Fruit fly (Drosophila melanogaster) whole organism, wandering third instar larva: ENCODE measurements around the gene CG15625.

Experiments
- Abd-B ChIP-seq: fragments of >200 bp; optimal IDR thresholded peaks from 2 replicates; lab custom pipeline; 2017; ENCODE audit warnings: missing biosample characterization, missing genetic modification characterization
- CG32264 ChIP-seq: fragments of 200-800 bp; sonication (Bioruptor generic); optimal IDR thresholded peaks from 2 replicates; lab custom pipeline; 2016; ENCODE audit warnings: missing biosample characterization, missing genetic modification characterization
- CG9705 ChIP-seq: fragments of 200-800 bp; sonication (Bioruptor generic); optimal IDR thresholded peaks from 2 replicates; lab custom pipeline; 2018; ENCODE audit warnings: missing biosample characterization, mild to moderate bottlenecking, missing genetic modification characterization
- CrebA ChIP-seq: fragments of 200-800 bp; sonication (Bioruptor generic); optimal IDR thresholded peaks from 2 replicates; lab custom pipeline; 2016; ENCODE audit warnings: missing biosample characterization, mild to moderate bottlenecking, missing genetic modification characterization, borderline replicate concordance
- Dfd ChIP-seq: fragments of >200 bp; optimal IDR thresholded peaks from 2 replicates; lab custom pipeline; 2017; ENCODE audit warnings: missing biosample characterization, missing genetic modification characterization
- Dif ChIP-seq: fragments of 200-275, 200-300 bp; sonication (Bioruptor generic); optimal IDR thresholded peaks from 2 replicates; lab custom pipeline; 2018; ENCODE audit warnings: missing biosample characterization, missing genetic modification characterization; ENCODE audit not compliant: partially characterized antibody
- GATAd ChIP-seq: sonication (Bioruptor generic); optimal IDR thresholded peaks from 2 replicates; lab custom pipeline; 2016; ENCODE audit warnings: missing biosample characterization, missing genetic modification characterization
- HLH106 ChIP-seq: fragments of 200-800 bp; optimal IDR thresholded peaks from 3 replicates; lab custom pipeline; 2019; ENCODE audit warnings: missing biosample characterization, mild to moderate bottlenecking, missing genetic modification characterization, moderate library complexity
- Hnf4 ChIP-seq: fragments of 200-800 bp; sonication (Bioruptor generic); optimal IDR thresholded peaks from 2 replicates; lab custom pipeline; 2016; ENCODE audit warnings: missing biosample characterization, mild to moderate bottlenecking, missing genetic modification characterization
- Hr78 ChIP-seq: fragments of >200 bp; optimal IDR thresholded peaks from 2 replicates; lab custom pipeline; 2017; ENCODE audit warnings: missing biosample characterization, missing genetic modification characterization
- Hr83 ChIP-seq: fragments of 200-300 bp; sonication (Bioruptor generic); optimal IDR thresholded peaks from 2 replicates; lab custom pipeline; 2016; ENCODE audit warnings: missing biosample characterization, mild to moderate bottlenecking, missing genetic modification characterization, moderate library complexity; ENCODE audit not compliant: poor library complexity, severe bottlenecking
- Jra ChIP-seq: sonication (Bioruptor generic); optimal IDR thresholded peaks from 2 replicates; lab custom pipeline; 2016; ENCODE audit warnings: missing biosample characterization, missing genetic modification characterization
- Mio ChIP-seq: sonication (Bioruptor generic); optimal IDR thresholded peaks from 2 replicates; lab custom pipeline; 2016; ENCODE audit warnings: missing biosample characterization, missing genetic modification characterization
- Myc ChIP-seq: fragments of >200 bp; optimal IDR thresholded peaks from 2 replicates; lab custom pipeline; 2017
- N ChIP-seq: fragments of >200 bp; optimal IDR thresholded peaks from 2 replicates; lab custom pipeline; 2018; ENCODE audit warnings: missing biosample characterization, missing external identifiers, missing genetic modification characterization
- OdsH ChIP-seq: fragments of 200-800 bp; sonication (Bioruptor generic); optimal IDR thresholded peaks from 2 replicates; lab custom pipeline; 2016; ENCODE audit warnings: missing biosample characterization, mild to moderate bottlenecking, missing genetic modification characterization
- Rel ChIP-seq, 2 experiments: fragments of 200-800 bp; sonication (Bioruptor generic) in 1 of 2; optimal IDR thresholded peaks; 2 replicates in 1 of 2; 3 replicates in 1 of 2; lab custom pipeline; 2016 to 2019; ENCODE audit warnings: mild to moderate bottlenecking in 2 of 2, missing biosample characterization in 2 of 2, missing genetic modification characterization in 2 of 2, moderate library complexity in 1 of 2
- Sp1 ChIP-seq: fragments of 200-800 bp; sonication (Bioruptor generic); optimal IDR thresholded peaks from 3 replicates; lab custom pipeline; 2019; ENCODE audit warnings: missing biosample characterization, mild to moderate bottlenecking, missing genetic modification characterization, moderate library complexity
- Vsx2 ChIP-seq: fragments of 200-300, 225-300 bp; sonication (Bioruptor generic); optimal IDR thresholded peaks from 2 replicates; lab custom pipeline; 2018; ENCODE audit warnings: missing biosample characterization, missing genetic modification characterization; ENCODE audit not compliant: partially characterized antibody
- br ChIP-seq: fragments of 200-800 bp; sonication (Bioruptor generic); optimal IDR thresholded peaks from 2 replicates; lab custom pipeline; 2016; ENCODE audit warnings: missing biosample characterization, missing genetic modification characterization
- brk ChIP-seq: fragments of 200-800 bp; sonication (Bioruptor generic); optimal IDR thresholded peaks from 2 replicates; lab custom pipeline; 2016; ENCODE audit warnings: missing biosample characterization, mild to moderate bottlenecking, missing genetic modification characterization
- dl ChIP-seq, 2 experiments: fragments of 175-275, 200-275 bp in 1 of 2; fragments of 200-275 bp in 1 of 2; sonication (Bioruptor generic); optimal IDR thresholded peaks; lab custom pipeline; 2018; ENCODE audit warnings: mild to moderate bottlenecking in 2 of 2, missing biosample characterization in 2 of 2, missing genetic modification characterization in 2 of 2, moderate library complexity in 2 of 2; ENCODE audit not compliant: partially characterized antibody in 2 of 2, insufficient read depth in 1 of 2
- dmrt93B ChIP-seq: fragments of 200-800 bp; sonication (Bioruptor generic); optimal IDR thresholded peaks from 2 replicates; lab custom pipeline; 2018; ENCODE audit warnings: missing biosample characterization, mild to moderate bottlenecking, missing genetic modification characterization
- dsf ChIP-seq: sonication (Bioruptor generic); optimal IDR thresholded peaks from 2 replicates; lab custom pipeline; 2016; ENCODE audit warnings: missing biosample characterization, missing genetic modification characterization, borderline replicate concordance
- ey ChIP-seq: fragments of 200-800 bp; sonication (Bioruptor generic); optimal IDR thresholded peaks from 2 replicates; lab custom pipeline; 2016; ENCODE audit warnings: missing biosample characterization, missing genetic modification characterization
- foxo ChIP-seq, 2 experiments: fragments of 200-800 bp; sonication (Bioruptor generic); optimal IDR thresholded peaks; 2 replicates in 1 of 2; 3 replicates in 1 of 2; lab custom pipeline; 2016 to 2017; ENCODE audit warnings: missing biosample characterization in 2 of 2, missing genetic modification characterization in 2 of 2
- fru ChIP-seq: fragments of 200-800 bp; sonication (Bioruptor generic); optimal IDR thresholded peaks from 3 replicates; lab custom pipeline; 2016; ENCODE audit warnings: missing biosample characterization, mild to moderate bottlenecking, missing genetic modification characterization
- h ChIP-seq: fragments of 200-800 bp; sonication (Bioruptor generic); optimal IDR thresholded peaks from 3 replicates; lab custom pipeline; 2016; ENCODE audit warnings: missing biosample characterization, mild to moderate bottlenecking, missing genetic modification characterization
- jim ChIP-seq: fragments of 175-275, 200-325 bp; sonication (Bioruptor generic); optimal IDR thresholded peaks from 2 replicates; lab custom pipeline; 2016; ENCODE audit warnings: missing biosample characterization, mild to moderate bottlenecking, missing genetic modification characterization
- lola ChIP-seq: fragments of >200 bp; optimal IDR thresholded peaks from 2 replicates; lab custom pipeline; 2017; ENCODE audit warnings: missing biosample characterization, missing genetic modification characterization
- pan ChIP-seq: fragments of >200 bp; optimal IDR thresholded peaks from 2 replicates; lab custom pipeline; 2017
- psq ChIP-seq: fragments of 200-800 bp; sonication (Bioruptor generic); optimal IDR thresholded peaks from 3 replicates; lab custom pipeline; 2017; ENCODE audit warnings: missing biosample characterization, mild to moderate bottlenecking, missing genetic modification characterization, moderate library complexity
- rgr ChIP-seq: fragments of 200-800 bp; sonication (Bioruptor generic); optimal IDR thresholded peaks from 3 replicates; lab custom pipeline; 2016; ENCODE audit warnings: missing biosample characterization, mild to moderate bottlenecking, missing genetic modification characterization
- sage ChIP-seq: fragments of 200-800 bp; sonication (Bioruptor generic); optimal IDR thresholded peaks from 2 replicates; lab custom pipeline; 2016; ENCODE audit warnings: missing biosample characterization, mild to moderate bottlenecking, missing genetic modification characterization
- sv ChIP-seq: fragments of 200-800 bp; sonication (Bioruptor generic); optimal IDR thresholded peaks from 3 replicates; lab custom pipeline; 2016; ENCODE audit warnings: missing biosample characterization, missing genetic modification characterization
- tai ChIP-seq: sonication (Bioruptor generic); optimal IDR thresholded peaks from 2 replicates; lab custom pipeline; 2016; ENCODE audit warnings: missing biosample characterization, missing genetic modification characterization
- usp ChIP-seq: fragments of >200 bp; optimal IDR thresholded peaks from 2 replicates; lab custom pipeline; 2017; ENCODE audit warnings: missing biosample characterization, missing genetic modification characterization
- woc ChIP-seq: sonication (Bioruptor generic); optimal IDR thresholded peaks from 2 replicates; lab custom pipeline; 2016; ENCODE audit warnings: missing biosample characterization, mild to moderate bottlenecking, missing genetic modification characterization

CG15625 gene

DNA sequence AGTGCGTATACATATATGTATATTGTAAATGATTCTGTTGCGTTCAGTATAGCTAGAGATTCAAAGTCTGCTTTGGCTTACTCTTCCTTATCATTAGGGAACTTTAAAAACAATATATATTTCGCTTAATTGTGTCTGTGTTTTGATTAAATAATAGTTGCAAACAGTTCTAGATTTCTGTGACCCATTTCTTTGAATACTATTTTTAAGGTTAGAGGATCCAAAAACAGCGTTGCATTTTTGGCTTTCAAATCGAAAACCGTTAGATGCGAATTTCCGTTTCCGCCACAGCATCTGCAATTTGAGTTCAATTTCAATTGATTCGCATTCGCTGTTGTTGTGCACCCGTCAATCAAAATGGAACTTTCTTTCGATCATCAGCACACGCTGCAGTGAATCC, 3.7 kb upstream of the CG15625 start:
- no peak for TF ChIP-seq CG9705 (GFP tag; lab: Kevin White, UChicago)
- no peak for TF ChIP-seq rgr (GFP tag; lab: Kevin White, UChicago)
- no peak for TF ChIP-seq Dfd (GFP tag; lab: Kevin White, UChicago)
- TF ChIP-seq tai (GFP tag; lab: Kevin White, UChicago): no peak
- TF ChIP-seq Hr83 (GFP tag; lab: Kevin White, UChicago): no peak
- TF ChIP-seq sv (GFP tag; lab: Kevin White, UChicago): no peak
- TF ChIP-seq sage (GFP tag; lab: Kevin White, UChicago): no peak
- TF ChIP-seq Hnf4 (GFP tag; lab: Kevin White, UChicago): no peak
- TF ChIP-seq dl (GFP tag; optimal IDR thresholded peaks at IDR 0.05; lab: Kevin White, UChicago; ENCODE audit: insufficient read depth in 1 of 2, partially characterized antibody in 2 of 2): no peak
- no peak for TF ChIP-seq CG32264 (GFP tag; lab: Kevin White, UChicago)
- TF ChIP-seq HLH106 (tag; lab: Kevin White, UChicago): no peak
- TF ChIP-seq ey (GFP tag; lab: Kevin White, UChicago): no peak
- TF ChIP-seq Vsx2: no peak
- no peak for TF ChIP-seq usp (GFP tag; lab: Kevin White, UChicago)
- TF ChIP-seq Hr78 (GFP tag; lab: Kevin White, UChicago): no peak
- no peak for TF ChIP-seq fru (GFP tag; lab: Kevin White, UChicago)
- TF ChIP-seq Mio (GFP tag; lab: Kevin White, UChicago): no peak
- TF ChIP-seq Jra (GFP tag; lab: Kevin White, UChicago): no peak
- TF ChIP-seq jim (GFP tag; lab: Kevin White, UChicago): no peak
- no peak for TF ChIP-seq dmrt93B

DNA sequence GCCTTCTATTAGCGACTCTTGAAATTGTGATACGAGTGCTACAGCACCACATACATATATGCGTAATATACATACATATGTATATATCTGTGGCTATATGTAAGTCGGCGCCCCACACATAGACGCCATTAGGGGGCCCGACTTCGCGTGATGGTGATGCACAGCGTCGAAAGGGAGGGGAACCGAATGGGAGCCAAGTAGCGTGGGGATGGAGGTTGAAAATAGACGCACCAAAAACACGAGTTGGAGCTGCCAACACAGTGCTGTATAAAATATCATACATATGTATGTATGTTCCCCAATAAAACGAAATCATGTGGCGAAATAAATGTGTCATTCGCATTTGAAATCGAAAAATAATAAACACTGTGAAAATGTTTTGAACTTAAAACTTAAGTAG, 3.1 kb upstream of the CG15625 start:
- TF ChIP-seq Hr78 (GFP tag; lab: Kevin White, UChicago) (no peak), HLH106 (tag; lab: Kevin White, UChicago) (no peak), Mio (GFP tag; lab: Kevin White, UChicago) (no peak), ey (GFP tag; lab: Kevin White, UChicago) (no peak), dl (GFP tag; optimal IDR thresholded peaks at IDR 0.05; lab: Kevin White, UChicago; ENCODE audit: insufficient read depth in 1 of 2, partially characterized antibody in 2 of 2) (no peak), CG9705 (GFP tag; lab: Kevin White, UChicago) (no peak), h (GFP tag; lab: Kevin White, UChicago) (no peak), jim (GFP tag; lab: Kevin White, UChicago) (no peak), CG32264 (GFP tag; lab: Kevin White, UChicago) (no peak), br (GFP tag; lab: Kevin White, UChicago) (no peak)

DNA sequence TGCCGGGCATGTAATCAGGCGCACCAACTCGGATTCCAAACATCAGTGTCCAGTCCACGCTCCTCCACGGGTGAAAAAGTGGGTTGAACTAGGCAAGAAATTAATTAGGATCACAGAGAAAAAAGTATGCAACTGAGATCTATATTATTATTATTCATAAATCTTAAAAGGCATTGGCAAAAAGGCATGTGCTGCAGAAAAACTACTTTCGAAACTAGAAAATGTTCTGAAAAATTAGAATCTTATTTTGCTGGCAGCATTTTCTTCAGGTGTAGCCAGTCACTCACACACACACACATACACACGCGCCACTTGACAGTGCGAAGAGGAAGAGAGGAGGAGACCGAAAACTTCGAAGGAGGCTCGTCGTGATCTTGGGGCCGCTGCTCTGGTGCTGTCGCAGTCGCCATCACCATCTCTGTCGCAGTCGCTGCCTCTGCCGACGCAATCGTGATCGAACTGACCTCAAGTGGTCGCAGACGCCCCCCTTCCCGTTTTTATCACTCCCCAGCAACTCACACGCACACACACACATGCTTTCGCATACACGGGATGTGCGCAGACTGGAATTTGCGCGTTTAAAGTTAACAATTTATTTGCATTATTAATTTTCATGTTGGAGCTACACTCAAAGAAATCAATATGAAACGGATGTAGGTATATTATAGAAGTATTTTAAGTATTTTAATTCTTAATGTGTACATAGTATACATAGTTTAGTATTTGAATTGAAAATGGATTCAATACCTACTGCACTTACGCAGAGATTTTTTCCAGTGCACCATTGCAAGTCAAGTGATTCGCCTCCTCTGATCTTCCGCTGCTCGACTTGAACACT, 2.2 kb upstream of the CG15625 start:
- TF ChIP-seq sage (GFP tag; lab: Kevin White, UChicago) (peak; percentile 89), rgr (GFP tag; lab: Kevin White, UChicago) (peak; percentile 93), dsf (GFP tag; lab: Kevin White, UChicago) (peak; percentile 81), CG32264 (GFP tag; lab: Kevin White, UChicago) (peak; percentile 66), Hnf4 (GFP tag; lab: Kevin White, UChicago) (peak; percentile 90), sv (GFP tag; lab: Kevin White, UChicago) (no peak), Sp1 (GFP tag; lab: Kevin White, UChicago) (peak; percentile 91), Dfd (GFP tag; lab: Kevin White, UChicago) (peak; percentile 19), h (GFP tag; lab: Kevin White, UChicago) (peak; percentile 94), Mio (GFP tag; lab: Kevin White, UChicago) (peak; percentile 31), N (no peak), pan (lab: Kevin White, UChicago) (no peak), psq (GFP tag; lab: Kevin White, UChicago) (peak; percentile 91), fru (GFP tag; lab: Kevin White, UChicago) (peak; percentile 86), Abd-B (GFP tag; lab: Kevin White, UChicago) (no peak), Hr78 (GFP tag; lab: Kevin White, UChicago) (no peak), ey (GFP tag; lab: Kevin White, UChicago) (peak; percentile 88), Rel (GFP tag; optimal IDR thresholded peaks at IDR 0.05; lab: Kevin White, UChicago) (no peak), Rel (tag; optimal IDR thresholded peaks at IDR 0.05; lab: Kevin White, UChicago) (peak; percentile 73), lola (GFP tag; lab: Kevin White, UChicago) (no peak), brk (GFP tag; lab: Kevin White, UChicago) (peak; percentile 79), GATAd (GFP tag; lab: Kevin White, UChicago) (peak; percentile 82), jim (GFP tag; lab: Kevin White, UChicago) (no peak), CrebA (GFP tag; lab: Kevin White, UChicago) (no peak), Vsx2 (no peak), usp (GFP tag; lab: Kevin White, UChicago) (no peak), dl (GFP tag; optimal IDR thresholded peaks at IDR 0.05; lab: Kevin White, UChicago; ENCODE audit: insufficient read depth in 1 of 2, partially characterized antibody in 2 of 2) (no peak), OdsH (peak; percentile 92), Hr83 (GFP tag; lab: Kevin White, UChicago) (peak; percentile 63), Dif (GFP tag; lab: Kevin White, UChicago) (no peak), woc (peak; percentile 65), HLH106 (tag; lab: Kevin White, UChicago) (peak; percentile 96), CG9705 (GFP tag; lab: Kevin White, UChicago) (peak; percentile 81), Myc (lab: Kevin White, UChicago) (no peak), foxo (GFP tag; optimal IDR thresholded peaks at IDR 0.05; lab: Kevin White, UChicago) (peak in 1 of 2 experiments; percentile 91), Jra (GFP tag; lab: Kevin White, UChicago) (peak; percentile 76), br (GFP tag; lab: Kevin White, UChicago) (peak; percentile 86), dmrt93B (peak; percentile 86), tai (GFP tag; lab: Kevin White, UChicago) (peak; percentile 82)
